Fruit fly (Drosophila melanogaster): ENCODE results near the gene CG6650.

Gene CG6650

dm6 chr3L:14031171-14032126 lies at the start of gene CG6650, which contains the start of gene endos:
Gene CG6650, plus strand, starts transcription at chr3L:14031450.
Gene endos, minus strand, starts transcription at chr3L:14031706.
- TF ChIP-seq bab1 (GFP tag; optimal IDR thresholded peaks at IDR 0.05) (peak; percentile 36), Hr96 (GFP tag; optimal IDR thresholded peaks at IDR 0.05) (peak; percentile 83), CG12768 (GFP tag; optimal IDR thresholded peaks at IDR 0.05) (peak; percentile 81), cic (GFP tag; optimal IDR thresholded peaks at IDR 0.05) (peak; percentile 94), ovo (GFP tag; optimal IDR thresholded peaks at IDR 0.05) (peak; percentile 67), CG14711 (tag; optimal IDR thresholded peaks at IDR 0.05) (peak; percentile 24), pad (GFP tag; optimal IDR thresholded peaks at IDR 0.05) (peak; percentile 96), CG1620 (GFP tag; optimal IDR thresholded peaks at IDR 0.05) (peak; percentile 52), CG7101 (tag; optimal IDR thresholded peaks at IDR 0.05) (peak; percentile 81), kay (GFP tag; ENCODE audit: borderline replicate concordance) (no peak), tj (GFP tag; optimal IDR thresholded peaks at IDR 0.05) (peak; percentile 60), CG11617 (GFP tag; optimal IDR thresholded peaks at IDR 0.05) (peak; percentile 79), cnc (optimal IDR thresholded peaks at IDR 0.05) (no peak), CG7045 (GFP tag; optimal IDR thresholded peaks at IDR 0.05) (peak; percentile 80), Clk (GFP tag; optimal IDR thresholded peaks at IDR 0.05) (peak; percentile 63), Mnt (GFP tag; optimal IDR thresholded peaks at IDR 0.05) (peak; percentile 82), CG5204 (GFP tag; optimal IDR thresholded peaks at IDR 0.05) (no peak), Crg-1 (GFP tag; optimal IDR thresholded peaks at IDR 0.05) (peak; percentile 62), CG33017 (tag; optimal IDR thresholded peaks at IDR 0.05) (peak; percentile 37), toe (GFP tag; optimal IDR thresholded peaks at IDR 0.05) (peak; percentile 84)

DNA sequence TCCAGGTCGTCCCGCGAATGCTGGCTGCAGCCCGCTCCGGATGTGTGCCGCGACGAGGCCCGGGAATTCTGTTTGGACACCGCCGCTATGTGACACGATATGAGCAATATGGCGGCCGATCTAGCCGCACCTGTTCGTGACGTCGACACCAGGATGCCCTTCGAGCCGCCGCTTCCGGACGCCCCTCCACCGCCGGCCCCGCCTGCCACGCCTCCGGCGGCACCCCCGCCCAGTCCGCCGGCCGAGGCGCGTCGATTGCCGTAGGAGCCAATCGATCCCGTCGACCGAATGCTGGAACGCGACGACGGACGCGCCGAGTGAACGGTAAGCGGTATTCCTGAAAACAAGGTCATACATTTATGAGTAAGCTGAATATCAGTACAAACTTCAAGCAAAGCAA lies 48.7 kb upstream of the CG6650 start:
- no peak for TF ChIP-seq CG1620 (GFP tag; optimal IDR thresholded peaks at IDR 0.05)
- no peak for TF ChIP-seq tj (GFP tag; optimal IDR thresholded peaks at IDR 0.05)
- no peak for TF ChIP-seq CG12768 (GFP tag; optimal IDR thresholded peaks at IDR 0.05)
- TF ChIP-seq CG7045 (GFP tag; optimal IDR thresholded peaks at IDR 0.05): no peak
- no peak for TF ChIP-seq ovo (GFP tag; optimal IDR thresholded peaks at IDR 0.05)
- no peak for TF ChIP-seq toe (GFP tag; optimal IDR thresholded peaks at IDR 0.05)
- TF ChIP-seq pad (GFP tag; optimal IDR thresholded peaks at IDR 0.05): no peak
- no peak for TF ChIP-seq Mnt (GFP tag; optimal IDR thresholded peaks at IDR 0.05)
- no peak for TF ChIP-seq bab1 (GFP tag; optimal IDR thresholded peaks at IDR 0.05)

- TF ChIP-seq CG11617 (GFP tag; optimal IDR thresholded peaks at IDR 0.05) (no peak), kay (GFP tag; ENCODE audit: borderline replicate concordance) (no peak), CG7101 (tag; optimal IDR thresholded peaks at IDR 0.05) (no peak), Clk (GFP tag; optimal IDR thresholded peaks at IDR 0.05) (no peak), CG14711 (tag; optimal IDR thresholded peaks at IDR 0.05) (no peak), tj (GFP tag; optimal IDR thresholded peaks at IDR 0.05) (no peak), toe (GFP tag; optimal IDR thresholded peaks at IDR 0.05) (no peak), Hr96 (GFP tag; optimal IDR thresholded peaks at IDR 0.05) (no peak), CG1620 (GFP tag; optimal IDR thresholded peaks at IDR 0.05) (no peak), cnc (optimal IDR thresholded peaks at IDR 0.05) (no peak), CG7045 (GFP tag; optimal IDR thresholded peaks at IDR 0.05) (no peak), Mnt (GFP tag; optimal IDR thresholded peaks at IDR 0.05) (no peak), cic (GFP tag; optimal IDR thresholded peaks at IDR 0.05) (no peak)
Measured at dm6 chr3L:13986330-13986729, 44.9 kb upstream of the CG6650 start, which contains the start of gene CG17362. Gene CG17362, plus strand, starts transcription at chr3L:13986620.

DNA sequence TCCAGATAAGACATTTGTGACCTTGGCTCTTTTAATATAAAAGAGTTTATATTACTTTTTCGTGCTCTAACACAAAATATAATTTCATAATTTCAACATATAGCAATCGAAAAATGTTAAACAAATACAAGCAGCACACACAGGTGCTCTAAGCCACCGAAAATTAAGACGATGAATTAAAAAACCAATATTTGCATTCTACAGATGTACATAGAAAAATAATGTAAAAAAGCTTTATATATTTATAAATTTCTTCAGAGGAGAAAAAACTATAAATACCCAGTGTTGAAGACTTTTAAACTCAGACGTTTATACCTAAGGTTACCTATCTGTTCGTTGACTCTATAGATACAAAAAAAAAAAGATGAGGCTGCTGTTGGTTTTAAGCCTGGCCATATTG lies 43.7 kb upstream of the CG6650 start, which contains the start of gene CG9040:
CG9040 (plus strand) TSS at position 301 of the 400 bp plus-strand sequence.
- no peak for TF ChIP-seq CG11617 (GFP tag; optimal IDR thresholded peaks at IDR 0.05)
- no peak for TF ChIP-seq Clk (GFP tag; optimal IDR thresholded peaks at IDR 0.05)
- TF ChIP-seq CG14711 (tag; optimal IDR thresholded peaks at IDR 0.05): no peak
- no peak for TF ChIP-seq CG33017 (tag; optimal IDR thresholded peaks at IDR 0.05)
- TF ChIP-seq CG1620 (GFP tag; optimal IDR thresholded peaks at IDR 0.05): no peak
- TF ChIP-seq tj (GFP tag; optimal IDR thresholded peaks at IDR 0.05): no peak
- TF ChIP-seq Hr96 (GFP tag; optimal IDR thresholded peaks at IDR 0.05): no peak
- TF ChIP-seq CG7101 (tag; optimal IDR thresholded peaks at IDR 0.05): no peak
- no peak for TF ChIP-seq Crg-1 (GFP tag; optimal IDR thresholded peaks at IDR 0.05)
- no peak for TF ChIP-seq CG5204 (GFP tag; optimal IDR thresholded peaks at IDR 0.05)
- no peak for TF ChIP-seq CG12768 (GFP tag; optimal IDR thresholded peaks at IDR 0.05)
- no peak for TF ChIP-seq cic (GFP tag; optimal IDR thresholded peaks at IDR 0.05)

DNA sequence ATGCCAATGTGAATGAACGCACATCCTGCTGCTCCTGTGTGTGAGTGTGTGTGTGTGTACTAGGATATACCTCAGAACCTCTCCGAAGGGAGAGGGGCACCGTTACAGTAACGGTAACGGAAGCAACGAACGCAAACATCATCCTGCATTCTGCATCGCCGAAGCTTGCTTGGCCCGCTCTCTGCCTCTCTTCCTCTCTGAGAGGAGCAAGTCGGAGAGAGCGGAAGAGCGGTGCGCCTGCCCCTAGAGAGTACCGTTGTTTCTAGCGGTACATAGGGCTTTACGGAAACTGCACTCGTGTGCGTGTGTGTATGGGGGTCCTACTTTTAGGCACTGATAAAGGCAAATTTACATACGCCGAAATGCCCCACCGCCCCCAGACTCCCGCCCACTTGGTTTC lies 39.9 kb upstream of the CG6650 start:
- TF ChIP-seq pad (GFP tag; optimal IDR thresholded peaks at IDR 0.05): no peak
- TF ChIP-seq cic (GFP tag; optimal IDR thresholded peaks at IDR 0.05): no peak
- no peak for TF ChIP-seq cnc (optimal IDR thresholded peaks at IDR 0.05)
- TF ChIP-seq Hr96 (GFP tag; optimal IDR thresholded peaks at IDR 0.05): no peak
- TF ChIP-seq CG11617 (GFP tag; optimal IDR thresholded peaks at IDR 0.05): no peak
- TF ChIP-seq Clk (GFP tag; optimal IDR thresholded peaks at IDR 0.05): no peak
- no peak for TF ChIP-seq tj (GFP tag; optimal IDR thresholded peaks at IDR 0.05)
- no peak for TF ChIP-seq kay (GFP tag; ENCODE audit: borderline replicate concordance)
- TF ChIP-seq CG7101 (tag; optimal IDR thresholded peaks at IDR 0.05): no peak
- no peak for TF ChIP-seq CG33017 (tag; optimal IDR thresholded peaks at IDR 0.05)
- no peak for TF ChIP-seq ovo (GFP tag; optimal IDR thresholded peaks at IDR 0.05)
- TF ChIP-seq CG14711 (tag; optimal IDR thresholded peaks at IDR 0.05): no peak
- no peak for TF ChIP-seq bab1 (GFP tag; optimal IDR thresholded peaks at IDR 0.05)
- TF ChIP-seq Crg-1 (GFP tag; optimal IDR thresholded peaks at IDR 0.05): no peak
- no peak for TF ChIP-seq CG12768 (GFP tag; optimal IDR thresholded peaks at IDR 0.05)
- TF ChIP-seq CG5204 (GFP tag; optimal IDR thresholded peaks at IDR 0.05): no peak
- TF ChIP-seq toe (GFP tag; optimal IDR thresholded peaks at IDR 0.05): no peak
- TF ChIP-seq Mnt (GFP tag; optimal IDR thresholded peaks at IDR 0.05): no peak
